Fruit fly (Drosophila melanogaster): ENCODE data around the gene scrt.

scrt gene

DNA sequence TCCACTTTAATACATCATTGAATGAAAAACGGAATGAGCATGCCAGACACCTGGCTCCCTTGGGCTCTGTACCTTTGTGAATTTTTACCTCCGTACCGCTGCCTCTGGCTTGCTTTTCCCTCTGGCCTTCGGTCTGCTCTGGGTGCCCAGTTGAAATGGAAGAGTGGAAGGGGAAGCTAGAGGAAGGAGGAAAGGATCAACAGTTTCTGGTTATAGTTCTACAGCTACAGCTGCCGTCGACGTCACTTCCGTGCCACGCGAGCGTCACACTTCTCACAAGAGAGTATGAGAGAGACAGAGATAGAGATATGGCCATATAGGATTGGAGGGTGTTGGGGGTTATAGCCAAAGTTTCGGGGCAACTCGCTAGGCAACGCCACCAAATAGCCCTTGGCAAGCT lies 3.7 kb upstream of the scrt start:
- no peak for TF ChIP-seq Mio (GFP tag; optimal IDR thresholded peaks at IDR 0.05)
- TF ChIP-seq Sp1 (GFP tag; optimal IDR thresholded peaks at IDR 0.05) = no peak
- TF ChIP-seq ey (GFP tag; optimal IDR thresholded peaks at IDR 0.05) = no peak
- no peak for TF ChIP-seq Hr78 (GFP tag; optimal IDR thresholded peaks at IDR 0.05)
- TF ChIP-seq lola (GFP tag; optimal IDR thresholded peaks at IDR 0.05) = no peak
- TF ChIP-seq Abd-B (GFP tag; optimal IDR thresholded peaks at IDR 0.05) = no peak
- TF ChIP-seq pan (optimal IDR thresholded peaks at IDR 0.05) = no peak
- TF ChIP-seq CG9705 (GFP tag; optimal IDR thresholded peaks at IDR 0.05) = no peak
- TF ChIP-seq sv (GFP tag; optimal IDR thresholded peaks at IDR 0.05) = no peak
- TF ChIP-seq Hnf4 (GFP tag; optimal IDR thresholded peaks at IDR 0.05) = no peak
- no peak for TF ChIP-seq foxo (GFP tag; optimal IDR thresholded peaks at IDR 0.05)

DNA sequence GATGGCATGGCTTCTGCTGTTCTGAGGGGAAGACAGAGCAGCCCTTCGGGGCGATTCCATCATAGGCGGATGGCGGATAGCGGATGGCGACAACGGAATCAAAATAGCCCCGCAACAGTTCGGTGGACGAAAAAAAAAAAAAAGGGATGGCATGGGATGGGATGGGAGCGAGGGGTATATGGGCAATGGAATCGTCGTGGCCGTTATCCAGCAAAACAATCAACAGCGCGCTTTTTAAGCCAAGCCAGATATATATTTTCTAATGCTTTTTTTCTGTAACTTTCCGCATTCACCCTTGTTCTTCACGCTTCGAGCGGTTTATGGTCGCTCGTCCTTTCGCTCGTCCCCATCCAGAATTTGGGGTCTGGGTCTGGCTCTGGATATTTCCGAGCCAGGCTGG lies 11.9 kb downstream of the scrt start:
- TF ChIP-seq dl (GFP tag; optimal IDR thresholded peaks at IDR 0.05; ENCODE audit: insufficient read depth in 1 of 2, partially characterized antibody in 2 of 2) (no peak), N (GFP tag; optimal IDR thresholded peaks at IDR 0.05) (no peak), woc (GFP tag; optimal IDR thresholded peaks at IDR 0.05) (no peak), h (GFP tag; optimal IDR thresholded peaks at IDR 0.05) (no peak), jim (GFP tag; optimal IDR thresholded peaks at IDR 0.05) (no peak), dmrt93B (GFP tag; optimal IDR thresholded peaks at IDR 0.05) (no peak), Vsx2 (GFP tag; optimal IDR thresholded peaks at IDR 0.05; ENCODE audit: partially characterized antibody) (no peak), sage (GFP tag; optimal IDR thresholded peaks at IDR 0.05) (no peak), foxo (GFP tag; optimal IDR thresholded peaks at IDR 0.05) (no peak), Hnf4 (GFP tag; optimal IDR thresholded peaks at IDR 0.05) (no peak), CrebA (GFP tag; optimal IDR thresholded peaks at IDR 0.05; ENCODE audit: borderline replicate concordance) (no peak), Myc (optimal IDR thresholded peaks at IDR 0.05) (no peak), lola (GFP tag; optimal IDR thresholded peaks at IDR 0.05) (no peak), fru (GFP tag; optimal IDR thresholded peaks at IDR 0.05) (no peak), brk (GFP tag; optimal IDR thresholded peaks at IDR 0.05) (no peak), OdsH (GFP tag; optimal IDR thresholded peaks at IDR 0.05) (no peak)

DNA sequence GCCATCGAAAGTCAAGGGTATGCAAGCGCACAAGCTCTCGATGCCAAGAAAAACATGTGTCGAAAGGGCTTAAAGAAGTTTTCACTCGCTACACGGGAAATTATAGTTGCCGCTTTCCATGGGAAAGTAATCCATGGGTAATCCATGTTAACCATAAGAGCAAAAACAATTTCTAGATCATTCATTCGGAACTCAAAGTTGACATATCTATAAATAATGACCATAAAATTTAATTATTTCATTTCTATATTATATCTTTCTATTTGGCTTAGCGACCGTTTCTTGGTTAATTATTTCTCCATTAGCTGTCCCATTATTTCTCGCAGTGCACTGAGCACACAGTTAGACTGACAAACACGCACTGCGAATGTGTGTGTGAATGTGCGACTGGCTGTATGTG lies 17.0 kb downstream of the scrt start:
- TF ChIP-seq pan (optimal IDR thresholded peaks at IDR 0.05) (no peak), brk (GFP tag; optimal IDR thresholded peaks at IDR 0.05) (no peak), ey (GFP tag; optimal IDR thresholded peaks at IDR 0.05) (no peak), h (GFP tag; optimal IDR thresholded peaks at IDR 0.05) (no peak), HLH106 (tag; optimal IDR thresholded peaks at IDR 0.05) (no peak), usp (GFP tag; optimal IDR thresholded peaks at IDR 0.05) (no peak), rgr (GFP tag; optimal IDR thresholded peaks at IDR 0.05) (no peak)

DNA sequence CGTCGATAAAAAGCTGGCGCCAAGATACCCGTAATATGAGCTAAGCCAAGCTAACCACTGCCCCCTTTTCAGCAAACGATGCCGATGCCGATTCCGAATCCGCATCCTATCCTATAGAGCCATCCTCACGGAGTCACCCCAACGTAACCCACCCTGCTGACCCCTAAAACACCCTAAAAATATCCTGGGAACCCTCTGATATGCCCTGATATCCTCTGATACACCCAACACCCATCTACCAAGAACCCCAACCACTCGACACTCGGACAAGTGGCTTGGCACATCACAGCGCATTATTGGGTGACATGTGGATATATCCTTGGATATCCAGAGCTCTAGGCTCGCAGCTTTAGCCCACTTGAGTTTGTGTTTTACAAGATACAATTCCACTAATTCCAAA lies 17.8 kb downstream of the scrt start:
- TF ChIP-seq dl (GFP tag; optimal IDR thresholded peaks at IDR 0.05; ENCODE audit: insufficient read depth in 1 of 2, partially characterized antibody in 2 of 2) = no peak
- no peak for TF ChIP-seq Hr83 (GFP tag; optimal IDR thresholded peaks at IDR 0.05; ENCODE audit: poor library complexity, severe bottlenecking)
- no peak for TF ChIP-seq Dif (GFP tag; optimal IDR thresholded peaks at IDR 0.05; ENCODE audit: partially characterized antibody)

DNA sequence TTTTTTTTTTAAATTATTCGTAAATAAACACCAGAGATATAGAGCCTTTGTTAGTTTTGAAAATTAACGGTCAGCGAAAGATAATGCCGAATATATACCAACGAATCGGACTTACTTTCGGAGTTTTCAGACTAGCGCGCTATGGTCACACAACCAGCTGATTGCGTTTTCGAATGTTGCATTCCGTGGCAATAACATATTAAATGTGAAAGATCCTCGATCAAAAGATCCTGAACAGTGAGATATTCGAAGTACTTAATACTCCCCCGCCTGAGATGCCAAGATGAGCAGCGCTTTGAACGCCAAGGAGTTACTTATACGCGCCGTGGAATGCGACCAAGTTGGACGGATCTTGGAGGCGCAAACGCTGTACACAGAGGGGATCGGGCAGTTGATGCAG lies 19.6 kb downstream of the scrt start, which contains the start of gene CG14985:
CG14985 (plus strand) TSS at position 159 of the 400 bp plus-strand sequence.
- no peak for TF ChIP-seq Vsx2 (GFP tag; optimal IDR thresholded peaks at IDR 0.05; ENCODE audit: partially characterized antibody)
- TF ChIP-seq Myc (optimal IDR thresholded peaks at IDR 0.05) = no peak
- TF ChIP-seq CrebA (GFP tag; optimal IDR thresholded peaks at IDR 0.05; ENCODE audit: borderline replicate concordance) = no peak
- TF ChIP-seq sage (GFP tag; optimal IDR thresholded peaks at IDR 0.05) = no peak
- no peak for TF ChIP-seq fru (GFP tag; optimal IDR thresholded peaks at IDR 0.05)
- TF ChIP-seq Hnf4 (GFP tag; optimal IDR thresholded peaks at IDR 0.05) = no peak
- no peak for TF ChIP-seq lola (GFP tag; optimal IDR thresholded peaks at IDR 0.05)
- no peak for TF ChIP-seq psq (GFP tag; optimal IDR thresholded peaks at IDR 0.05)
- TF ChIP-seq dsf (GFP tag; optimal IDR thresholded peaks at IDR 0.05; ENCODE audit: borderline replicate concordance) = no peak
- no peak for TF ChIP-seq tai (GFP tag; optimal IDR thresholded peaks at IDR 0.05)
- TF ChIP-seq woc (GFP tag; optimal IDR thresholded peaks at IDR 0.05) = no peak
- no peak for TF ChIP-seq brk (GFP tag; optimal IDR thresholded peaks at IDR 0.05)
- no peak for TF ChIP-seq dl (GFP tag; optimal IDR thresholded peaks at IDR 0.05; ENCODE audit: insufficient read depth in 1 of 2, partially characterized antibody in 2 of 2)
- TF ChIP-seq Rel (GFP tag; optimal IDR thresholded peaks at IDR 0.05) = no peak
- no peak for TF ChIP-seq Rel (tag; optimal IDR thresholded peaks at IDR 0.05)
- TF ChIP-seq HLH106 (tag; optimal IDR thresholded peaks at IDR 0.05) = no peak
- no peak for TF ChIP-seq Abd-B (GFP tag; optimal IDR thresholded peaks at IDR 0.05)
